Worm (Caenorhabditis elegans): Measurements from ENCODE around the gene Y46D2A.2.

DNA sequence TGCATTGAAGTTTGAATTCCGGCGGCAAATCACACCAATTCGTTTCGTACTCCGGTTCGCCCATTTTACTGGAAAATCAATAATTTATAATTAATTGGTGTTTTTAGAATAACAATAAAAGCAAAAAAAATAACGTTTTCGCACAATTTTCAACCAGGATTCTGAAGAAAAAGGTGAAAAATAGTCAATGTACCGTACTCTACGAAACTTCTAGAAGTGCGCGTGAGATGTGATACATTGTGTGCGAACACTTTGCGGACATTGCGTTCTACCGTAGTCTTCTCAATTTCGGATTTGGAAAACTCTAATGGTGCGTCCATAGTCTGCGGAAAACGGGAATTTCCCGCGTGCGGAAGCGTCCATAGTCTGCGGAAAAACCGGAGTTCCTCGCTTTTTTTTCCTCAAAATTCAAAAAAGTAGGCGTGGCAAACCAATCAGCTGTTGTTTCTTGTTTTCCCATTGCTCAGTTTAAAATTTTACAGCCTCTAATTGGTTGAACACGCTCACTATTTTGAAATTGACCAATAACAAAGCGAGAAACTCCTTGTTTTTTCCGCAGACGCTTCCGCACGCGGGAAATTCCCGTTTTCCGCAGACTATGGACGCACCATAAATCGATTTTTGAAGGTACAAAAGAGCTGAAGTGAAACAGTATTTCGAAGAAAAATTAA, 25.0 kb upstream of the Y46D2A.2 start, which contains the start of the genes F14D2.14 and bath-29:
- no peak for TF ChIP-seq dao-5 (tag; optimal IDR thresholded peaks at IDR 0.05)
- no peak for TF ChIP-seq W03F9.2 (tag; optimal IDR thresholded peaks at IDR 0.05)
- TF ChIP-seq him-1 (tag; optimal IDR thresholded peaks at IDR 0.05), result no peak

Data from whole organism, L4/young adult.